Worm (Caenorhabditis elegans) whole organism, L3 larva: Measurements from ENCODE around the gene T04G9.7.

ENCODE experiments used
- R02D3.7 ChIP-seq: fragments of 150-350 bp; optimal IDR thresholded peaks from 2 replicates; lab custom pipeline; 2014; ENCODE audit warnings: missing biosample characterization, missing genetic modification characterization
- ZK546.5 ChIP-seq: sonication (generic microtip); optimal IDR thresholded peaks from 2 replicates; lab custom pipeline; 2017; ENCODE audit warnings: missing biosample characterization, missing genetic modification characterization
- aly-2 ChIP-seq: fragments of 150-350 bp; optimal IDR thresholded peaks from 2 replicates; lab custom pipeline; 2014; ENCODE audit warnings: missing biosample characterization, missing genetic modification characterization
- ceh-16 ChIP-seq: sonication (generic microtip); optimal IDR thresholded peaks from 2 replicates; lab custom pipeline; 2017; ENCODE audit warnings: missing biosample characterization, missing genetic modification characterization
- ceh-82 ChIP-seq: fragments of 150-350 bp; optimal IDR thresholded peaks from 2 replicates; lab custom pipeline; 2014; ENCODE audit warnings: missing biosample characterization, missing genetic modification characterization
- ceh-9 ChIP-seq: sonication (generic microtip); optimal IDR thresholded peaks from 2 replicates; lab custom pipeline; 2018; ENCODE audit warnings: missing biosample characterization, missing genetic modification characterization
- daf-12 ChIP-seq: fragments of 150-350 bp; optimal IDR thresholded peaks from 2 replicates; lab custom pipeline; 2014; ENCODE audit warnings: missing biosample characterization, missing genetic modification reagents, missing genetic modification characterization
- egl-27 ChIP-seq: sonication (generic microtip); optimal IDR thresholded peaks from 4 replicates; lab custom pipeline; 2017; ENCODE audit warnings: missing biosample characterization, missing genetic modification reagents, missing genetic modification characterization
- elt-1 ChIP-seq: fragments of 150-350 bp; optimal IDR thresholded peaks from 2 replicates; lab custom pipeline; 2014; ENCODE audit warnings: missing biosample characterization, missing genetic modification characterization
- elt-3 ChIP-seq, 3 experiments: fragments of 150-350 bp in 1 of 3; sonication (generic microtip) in 2 of 3; optimal IDR thresholded peaks; 2 replicates in 2 of 3; 4 replicates in 1 of 3; lab custom pipeline; 2014 to 2017; ENCODE audit warnings: missing biosample characterization in 3 of 3, missing genetic modification characterization in 3 of 3
- eor-1 ChIP-seq, 2 experiments: fragments of 150-350 bp; optimal IDR thresholded peaks; 2 replicates each; lab custom pipeline; 2014 to 2018; ENCODE audit warnings: missing biosample characterization in 2 of 2, missing genetic modification characterization in 2 of 2
- fkh-10 ChIP-seq: sonication (generic microtip); optimal IDR thresholded peaks from 2 replicates; lab custom pipeline; 2017; ENCODE audit warnings: missing biosample characterization, missing genetic modification reagents, missing genetic modification characterization
- fkh-2 ChIP-seq: fragments of 150-350 bp; optimal IDR thresholded peaks from 2 replicates; lab custom pipeline; 2014; ENCODE audit warnings: missing biosample characterization, missing genetic modification reagents, missing genetic modification characterization
- jun-1 ChIP-seq: fragments of 150-350 bp; optimal IDR thresholded peaks from 2 replicates; lab custom pipeline; 2014; ENCODE audit warnings: missing biosample characterization, missing genetic modification reagents, missing genetic modification characterization
- lin-15B ChIP-seq: fragments of 150-350 bp; optimal IDR thresholded peaks from 2 replicates; lab custom pipeline; 2014; ENCODE audit warnings: missing biosample characterization, missing genetic modification characterization
- lin-39 ChIP-seq: fragments of 150-350 bp; optimal IDR thresholded peaks from 2 replicates; lab custom pipeline; 2018; ENCODE audit warnings: missing biosample characterization, missing genetic modification reagents, missing genetic modification characterization
- lsy-12 ChIP-seq: sonication (generic microtip); optimal IDR thresholded peaks from 2 replicates; lab custom pipeline; 2016; ENCODE audit warnings: mild to moderate bottlenecking, missing genetic modification characterization, missing compliant biosample characterization
- mml-1 ChIP-seq: fragments of 150-350 bp; sonication (generic microtip); optimal IDR thresholded peaks from 3 replicates; lab custom pipeline; 2014; ENCODE audit warnings: missing biosample characterization, missing genetic modification characterization
- nfya-1 ChIP-seq: sonication (generic microtip); optimal IDR thresholded peaks from 2 replicates; lab custom pipeline; 2017; ENCODE audit warnings: missing genetic modification characterization, mild to moderate bottlenecking, missing compliant biosample characterization, antibody characterized with exemption, moderate library complexity; ENCODE audit not compliant: insufficient read depth
- nhr-11 ChIP-seq: fragments of 150-350 bp; optimal IDR thresholded peaks from 2 replicates; lab custom pipeline; 2014; ENCODE audit warnings: missing biosample characterization, missing genetic modification characterization
- nhr-12 ChIP-seq: fragments of 150-350 bp; optimal IDR thresholded peaks from 2 replicates; lab custom pipeline; 2014; ENCODE audit warnings: missing biosample characterization, missing genetic modification characterization
- nhr-23 ChIP-seq: fragments of 150-350 bp; optimal IDR thresholded peaks from 2 replicates; lab custom pipeline; 2014; ENCODE audit warnings: missing biosample characterization, missing genetic modification reagents, missing genetic modification characterization
- nhr-25 ChIP-seq: sonication (generic microtip); optimal IDR thresholded peaks from 2 replicates; lab custom pipeline; 2017; ENCODE audit warnings: missing biosample characterization, missing genetic modification characterization
- nhr-43 ChIP-seq: sonication (generic microtip); optimal IDR thresholded peaks from 2 replicates; lab custom pipeline; 2016; ENCODE audit warnings: mild to moderate bottlenecking, missing genetic modification characterization, missing compliant biosample characterization; ENCODE audit not compliant: poor library complexity, severe bottlenecking
- nhr-67 ChIP-seq: fragments of 150-350 bp; optimal IDR thresholded peaks from 2 replicates; lab custom pipeline; 2014; ENCODE audit warnings: missing biosample characterization, missing genetic modification characterization
- nhr-76 ChIP-seq: fragments of 150-350 bp; sonication (generic microtip); optimal IDR thresholded peaks from 5 replicates; lab custom pipeline; 2014; ENCODE audit warnings: missing biosample characterization, missing genetic modification characterization
- pha-4 ChIP-seq: fragments of 150-350 bp; optimal IDR thresholded peaks from 2 replicates; lab custom pipeline; 2014; ENCODE audit warnings: missing biosample characterization, missing genetic modification reagents, missing genetic modification characterization
- pqm-1 ChIP-seq: fragments of 150-350 bp; optimal IDR thresholded peaks from 2 replicates; lab custom pipeline; 2017; ENCODE audit warnings: missing biosample characterization, missing genetic modification characterization, inconsistent platforms
- sea-2 ChIP-seq: fragments of 150-350 bp; sonication (generic microtip); optimal IDR thresholded peaks from 4 replicates; lab custom pipeline; 2014; ENCODE audit warnings: missing biosample characterization, missing genetic modification reagents, missing genetic modification characterization
- skn-1 ChIP-seq: fragments of 150-350 bp; optimal IDR thresholded peaks from 2 replicates; lab custom pipeline; 2014; ENCODE audit warnings: missing biosample characterization, missing genetic modification characterization
- tbx-2 ChIP-seq: sonication (generic microtip); optimal IDR thresholded peaks from 2 replicates; lab custom pipeline; 2016; ENCODE audit warnings: mild to moderate bottlenecking, missing genetic modification characterization, missing compliant biosample characterization
- unc-62 ChIP-seq: fragments of 150-350 bp; sonication (generic microtip); optimal IDR thresholded peaks from 4 replicates; lab custom pipeline; 2014; ENCODE audit warnings: missing biosample characterization, missing genetic modification reagents, missing genetic modification characterization
- zag-1 ChIP-seq: fragments of 150-350 bp; optimal IDR thresholded peaks from 2 replicates; lab custom pipeline; 2014; ENCODE audit warnings: missing biosample characterization, missing genetic modification characterization
- ztf-11 ChIP-seq: fragments of 150-350 bp; optimal IDR thresholded peaks from 2 replicates; lab custom pipeline; 2014; ENCODE audit warnings: missing biosample characterization, missing genetic modification characterization
- ztf-4 ChIP-seq: fragments of 150-350 bp; optimal IDR thresholded peaks from 2 replicates; lab custom pipeline; 2014; ENCODE audit warnings: missing biosample characterization, missing genetic modification characterization

T04G9.7 gene

ce11 chrX:769550-769949 is 1.1 kb upstream of the T04G9.7 start:
- TF ChIP-seq fkh-2 (tag; lab: Kevin White, UChicago) (no peak), unc-62 (no peak), nhr-12 (tag; lab: Kevin White, UChicago) (no peak), sea-2 (GFP tag; lab: Kevin White, UChicago) (no peak), tbx-2 (tag; lab: Kevin White, UChicago) (no peak), skn-1 (tag; lab: Kevin White, UChicago) (no peak), egl-27 (tag; lab: Kevin White, UChicago) (no peak), nhr-11 (tag; lab: Kevin White, UChicago) (no peak), pha-4 (no peak), lin-15B (tag; lab: Kevin White, UChicago) (no peak), elt-1 (tag; lab: Kevin White, UChicago) (no peak), elt-3 (tag; optimal IDR thresholded peaks at IDR 0.05; lab: Kevin White, UChicago) (no peak), ztf-4 (no peak), pqm-1 (tag; lab: Kevin White, UChicago) (no peak), lin-39 (no peak), ceh-9 (tag; lab: Kevin White, UChicago) (no peak)

ce11 chrX:772184-772583 is 1.5 kb downstream of the T04G9.7 start, which contains the start of gene T04G9.4:
Gene T04G9.4, plus strand, starts transcription at chrX:772476.
- TF ChIP-seq ztf-11: no peak
- no peak for TF ChIP-seq skn-1 (tag; lab: Kevin White, UChicago)
- TF ChIP-seq nhr-67 (tag; lab: Kevin White, UChicago): no peak
- TF ChIP-seq nhr-23: peak; percentile 24
- TF ChIP-seq ceh-9 (tag; lab: Kevin White, UChicago): no peak
- no peak for TF ChIP-seq nhr-43 (tag; lab: Kevin White, UChicago)
- no peak for TF ChIP-seq jun-1 (tag; lab: Kevin White, UChicago)
- peak; percentile 75 for TF ChIP-seq nhr-25 (tag; lab: Kevin White, UChicago)
- no peak for TF ChIP-seq nfya-1 (tag; lab: Kevin White, UChicago)
- no peak for TF ChIP-seq daf-12 (tag; lab: Kevin White, UChicago)
- no peak for TF ChIP-seq zag-1 (tag; lab: Kevin White, UChicago)
- no peak for TF ChIP-seq sea-2 (GFP tag; lab: Kevin White, UChicago)
- TF ChIP-seq nhr-76 (tag; lab: Kevin White, UChicago): no peak
- TF ChIP-seq elt-1 (tag; lab: Kevin White, UChicago): peak; percentile 26
- no peak for TF ChIP-seq R02D3.7
- TF ChIP-seq, all 47 proteins: peak for 3

- TF ChIP-seq R02D3.7 (no peak), aly-2 (tag; lab: Kevin White, UChicago) (no peak)
Observed at ce11 chrX:777421-777820, 6.8 kb downstream of the T04G9.7 start, which contains the start of gene nas-15. Gene nas-15, plus strand, starts transcription at chrX:777721.

DNA sequence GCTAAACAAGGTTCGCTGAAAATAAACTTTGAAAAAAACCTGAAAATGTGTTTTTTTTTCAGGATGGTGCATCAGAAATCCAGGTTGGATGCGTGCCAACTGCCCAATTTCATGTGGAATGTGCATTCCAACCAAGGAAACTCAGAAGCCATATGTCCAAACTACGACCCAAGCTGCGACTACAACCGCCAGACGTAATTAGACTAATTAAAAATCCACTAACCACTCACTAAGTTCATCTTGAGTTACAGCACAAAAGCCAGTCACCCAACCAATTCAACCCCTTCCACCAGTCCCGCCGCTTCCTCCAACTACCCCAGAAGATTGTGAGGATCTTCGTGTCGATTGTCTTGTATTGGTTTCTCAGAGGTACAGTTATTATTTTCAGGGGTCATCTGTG is 8.6 kb downstream of the T04G9.7 start:
- TF ChIP-seq fkh-10 (GFP tag; lab: Kevin White, UChicago) (no peak), nhr-23 (no peak), elt-3 (tag; optimal IDR thresholded peaks at IDR 0.05; lab: Kevin White, UChicago) (no peak), zag-1 (tag; lab: Kevin White, UChicago) (no peak), pqm-1 (tag; lab: Kevin White, UChicago) (no peak), lin-15B (tag; lab: Kevin White, UChicago) (no peak), eor-1 (tag; optimal IDR thresholded peaks at IDR 0.05; lab: Kevin White, UChicago) (no peak), lsy-12 (tag; lab: Kevin White, UChicago) (no peak), jun-1 (tag; lab: Kevin White, UChicago) (no peak), skn-1 (tag; lab: Kevin White, UChicago) (no peak)

DNA sequence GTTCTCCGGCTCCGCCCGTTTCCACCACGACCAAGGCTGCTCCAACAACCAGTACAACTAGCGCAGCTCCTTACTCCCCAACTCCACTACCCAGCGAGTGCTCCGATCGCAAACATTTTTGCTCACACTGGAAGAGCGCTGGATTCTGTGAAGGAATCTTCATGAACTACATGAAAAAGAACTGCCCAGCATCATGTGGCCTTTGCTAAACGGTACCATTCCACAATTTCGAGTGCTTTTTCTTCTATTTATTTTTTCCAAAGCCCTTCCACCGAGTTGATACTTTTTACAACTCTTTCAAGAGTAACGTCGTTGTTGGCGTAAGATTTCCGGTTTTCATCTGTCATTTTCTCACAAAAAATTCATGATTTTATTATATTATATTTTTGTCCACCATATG is 9.4 kb downstream of the T04G9.7 start:
- TF ChIP-seq mml-1 (no peak), pqm-1 (tag; lab: Kevin White, UChicago) (no peak), ZK546.5 (tag; lab: Kevin White, UChicago) (no peak), nhr-25 (tag; lab: Kevin White, UChicago) (no peak), ceh-82 (tag; lab: Kevin White, UChicago) (no peak), lsy-12 (tag; lab: Kevin White, UChicago) (no peak), R02D3.7 (no peak), egl-27 (tag; lab: Kevin White, UChicago) (no peak), fkh-10 (GFP tag; lab: Kevin White, UChicago) (no peak), ceh-16 (tag; lab: Kevin White, UChicago) (no peak), fkh-2 (tag; lab: Kevin White, UChicago) (no peak), lin-15B (tag; lab: Kevin White, UChicago) (no peak)
